Worm (Caenorhabditis elegans) whole organism, L2 larva: ENCODE results near the gene M02D8.3.
A peak's percentile ranks its signal among the peaks of the same experiment; 100 is the strongest.

Source experiments
- R02D3.7 ChIP-seq: fragments of 150-350 bp; optimal IDR thresholded peaks from 2 replicates; lab custom pipeline; 2014; ENCODE audit warnings: missing biosample characterization, missing genetic modification characterization
- ama-1 ChIP-seq: fragments of 150-350 bp; optimal IDR thresholded peaks from 2 replicates; lab custom pipeline; 2018; ENCODE audit warnings: inconsistent platforms
- egl-27 ChIP-seq: sonication (generic microtip); optimal IDR thresholded peaks from 3 replicates; lab custom pipeline; 2017; ENCODE audit warnings: missing biosample characterization, missing genetic modification reagents, missing genetic modification characterization
- elt-1 ChIP-seq: fragments of 150-350 bp; optimal IDR thresholded peaks from 2 replicates; lab custom pipeline; 2014; ENCODE audit warnings: missing biosample characterization, missing genetic modification characterization
- gmeb-1 ChIP-seq: fragments of 150-350 bp; optimal IDR thresholded peaks from 2 replicates; lab custom pipeline; 2014; ENCODE audit warnings: missing biosample characterization, missing genetic modification characterization
- lin-39 ChIP-seq: fragments of 150-350 bp; optimal IDR thresholded peaks from 2 replicates; lab custom pipeline; 2014; ENCODE audit warnings: missing biosample characterization, missing genetic modification reagents, missing genetic modification characterization
- lsy-2 ChIP-seq, 2 experiments: fragments of 150-350 bp in 1 of 2; sonication (generic microtip) in 1 of 2; optimal IDR thresholded peaks; 2 replicates each; lab custom pipeline; 2014 to 2017; ENCODE audit warnings: missing biosample characterization in 2 of 2, missing genetic modification characterization in 2 of 2
- nhr-11 ChIP-seq: fragments of 150-350 bp; optimal IDR thresholded peaks from 2 replicates; lab custom pipeline; 2014; ENCODE audit warnings: missing biosample characterization, missing genetic modification characterization
- nhr-237 ChIP-seq: fragments of 150-350 bp; optimal IDR thresholded peaks from 2 replicates; lab custom pipeline; 2014; ENCODE audit warnings: missing biosample characterization, missing genetic modification characterization
- nhr-25 ChIP-seq: fragments of 150-350 bp; sonication (generic microtip); optimal IDR thresholded peaks from 3 replicates; lab custom pipeline; 2014; ENCODE audit warnings: missing biosample characterization, missing genetic modification characterization
- peb-1 ChIP-seq: fragments of 150-350 bp; optimal IDR thresholded peaks from 2 replicates; lab custom pipeline; 2014; ENCODE audit warnings: missing biosample characterization, missing genetic modification characterization
- snpc-4 ChIP-seq: fragments of 150-350 bp; optimal IDR thresholded peaks from 2 replicates; lab custom pipeline; 2014; ENCODE audit warnings: missing biosample characterization, missing genetic modification characterization
- unc-62 ChIP-seq: fragments of 150-350 bp; optimal IDR thresholded peaks from 2 replicates; lab custom pipeline; 2014; ENCODE audit warnings: missing biosample characterization, missing genetic modification reagents, missing genetic modification characterization
- ztf-11 ChIP-seq: sonication (generic microtip); optimal IDR thresholded peaks from 2 replicates; lab custom pipeline; 2017; ENCODE audit warnings: missing biosample characterization, missing genetic modification characterization

- TF ChIP-seq ztf-11, result no peak
- no peak for TF ChIP-seq egl-27 (tag; lab: Kevin White, UChicago)
- no peak for TF ChIP-seq snpc-4
- TF ChIP-seq lsy-2 (tag; optimal IDR thresholded peaks at IDR 0.05; lab: Kevin White, UChicago), result no peak
- TF ChIP-seq lin-39 (tag; lab: Kevin White, UChicago), result no peak
- no peak for TF ChIP-seq R02D3.7 (tag; lab: Kevin White, UChicago)
- TF ChIP-seq ama-1 (lab: Kevin White, UChicago), result no peak
- TF ChIP-seq unc-62 (GFP tag; lab: Kevin White, UChicago), result no peak
- peak; percentile 19 for TF ChIP-seq gmeb-1 (tag; lab: Kevin White, UChicago)
- no peak for TF ChIP-seq elt-1 (tag; lab: Kevin White, UChicago)
- TF ChIP-seq nhr-237, result no peak
- TF ChIP-seq nhr-25 (tag; lab: Kevin White, UChicago), result no peak
- TF ChIP-seq peb-1 (tag; lab: Kevin White, UChicago), result no peak
- no peak for TF ChIP-seq nhr-11 (tag; lab: Kevin White, UChicago)
Measured at ce11 chrX:8713754-8714295, 23.0 kb downstream of the M02D8.3 start, which contains the start of gene F53A9.6.
